Worm (Caenorhabditis elegans) whole organism, young adult: ENCODE measurements around the gene C07D10.5.

Experiments
- B0261.1 ChIP-seq: sonication (generic microtip); optimal IDR thresholded peaks from 2 replicates; lab custom pipeline; 2016; ENCODE audit warnings: mild to moderate bottlenecking, missing genetic modification characterization, moderate library complexity, missing compliant biosample characterization
- F10E7.11 ChIP-seq: sonication (generic microtip); optimal IDR thresholded peaks from 2 replicates; lab custom pipeline; 2017; ENCODE audit warnings: mild to moderate bottlenecking, missing genetic modification characterization, moderate library complexity, missing compliant biosample characterization
- F33H1.4 ChIP-seq: fragments of 200-800 bp; sonication (Bioruptor generic); IDR thresholded peaks from 2 replicates; pipeline ENCODE4 v1.3.6; 2022; ENCODE audit warnings: missing genetic modification reagents, missing genetic modification characterization, missing compliant biosample characterization
- F57C9.4 ChIP-seq: sonication (generic microtip); optimal IDR thresholded peaks from 2 replicates; lab custom pipeline; 2017; ENCODE audit warnings: mild to moderate bottlenecking, missing genetic modification characterization, missing compliant biosample characterization
- K11D2.4 ChIP-seq: fragments of 200-800 bp; sonication (Bioruptor generic); IDR thresholded peaks from 2 replicates; pipeline ENCODE4 v1.3.6; 2022; ENCODE audit warnings: missing genetic modification reagents, missing genetic modification characterization, missing compliant biosample characterization
- T07F8.4 ChIP-seq: sonication (generic microtip); optimal IDR thresholded peaks from 2 replicates; lab custom pipeline; 2016; ENCODE audit warnings: mild to moderate bottlenecking, missing genetic modification characterization, moderate library complexity, missing compliant biosample characterization
- T26A5.8 ChIP-seq: sonication (generic microtip); optimal IDR thresholded peaks from 2 replicates; lab custom pipeline; 2016; ENCODE audit warnings: missing genetic modification characterization, missing compliant biosample characterization
- Y53G8AR.9 ChIP-seq: fragments of 200-800 bp; sonication (Bioruptor generic); conservative IDR thresholded peaks from 2 replicates; pipeline ENCODE4 v1.3.6; 2022; ENCODE audit warnings: missing genetic modification reagents, missing genetic modification characterization, missing compliant biosample characterization
- ama-1 ChIP-seq, 3 experiments: fragments of 150-350 bp in 1 of 3; sonication (generic microtip) in 2 of 3; optimal IDR thresholded peaks; 2 replicates each; lab custom pipeline; 2014 to 2018; ENCODE audit warnings: missing biosample characterization in 2 of 3, missing genetic modification characterization in 2 of 3, missing genetic modification reagents in 2 of 3
- attf-5 ChIP-seq: fragments of 200-800 bp; sonication (Bioruptor generic); optimal IDR thresholded peaks from 2 replicates; lab custom pipeline; 2018; ENCODE audit warnings: mild to moderate bottlenecking, missing genetic modification characterization, missing compliant biosample characterization
- bed-2 ChIP-seq: fragments of 200-800 bp; sonication (Bioruptor generic); IDR thresholded peaks from 2 replicates; pipeline ENCODE4 v1.3.6; 2022; ENCODE audit warnings: missing genetic modification reagents, missing genetic modification characterization, missing compliant biosample characterization
- cebp-1 ChIP-seq, 2 experiments: fragments of 200-800 bp in 1 of 2; sonication (Bioruptor generic) in 1 of 2; sonication (generic microtip) in 1 of 2; IDR thresholded peaks in 1 of 2; optimal IDR thresholded peaks in 1 of 2; 2 replicates each; pipeline versions ENCODE4 v1.3.6 to Lab custom; 2017 to 2022; ENCODE audit warnings: missing compliant biosample characterization in 2 of 2, missing genetic modification characterization in 2 of 2, mild to moderate bottlenecking in 1 of 2, missing genetic modification reagents in 1 of 2, moderate library complexity in 1 of 2
- dpff-1 ChIP-seq: sonication (generic microtip); optimal IDR thresholded peaks from 2 replicates; lab custom pipeline; 2017; ENCODE audit warnings: mild to moderate bottlenecking, missing genetic modification characterization, missing compliant biosample characterization
- efl-1 ChIP-seq: fragments of 150-350 bp; optimal IDR thresholded peaks from 2 replicates; lab custom pipeline; 2014; ENCODE audit warnings: missing biosample characterization, missing genetic modification reagents, missing genetic modification characterization
- him-1 ChIP-seq: sonication (generic microtip); optimal IDR thresholded peaks from 2 replicates; lab custom pipeline; 2016; ENCODE audit warnings: missing genotype, missing genetic modification reagents, missing genetic modification characterization, missing compliant biosample characterization
- lin-35 ChIP-seq, 3 experiments: fragments of 150-350 bp in 2 of 3; sonication (generic microtip) in 1 of 3; optimal IDR thresholded peaks; 2 replicates each; lab custom pipeline; 2014 to 2018; ENCODE audit warnings: missing biosample characterization in 3 of 3, missing genetic modification characterization in 3 of 3, missing genetic modification reagents in 3 of 3
- lin-40 ChIP-seq: sonication (generic microtip); optimal IDR thresholded peaks from 2 replicates; lab custom pipeline; 2016; ENCODE audit warnings: missing genetic modification characterization, mild to moderate bottlenecking, missing compliant biosample characterization, missing genotype, missing genetic modification reagents
- lin-54 ChIP-seq: fragments of 200-800 bp; sonication (Bioruptor generic); optimal IDR thresholded peaks from 2 replicates; lab custom pipeline; 2018; ENCODE audit warnings: mild to moderate bottlenecking, missing genetic modification characterization, missing compliant biosample characterization
- lsy-27 ChIP-seq: sonication (generic microtip); optimal IDR thresholded peaks from 2 replicates; lab custom pipeline; 2017; ENCODE audit warnings: missing genetic modification characterization, mild to moderate bottlenecking, missing compliant biosample characterization, antibody characterized with exemption, missing genotype, borderline replicate concordance; ENCODE audit not compliant: insufficient read depth
- madf-10 ChIP-seq: sonication (generic microtip); optimal IDR thresholded peaks from 2 replicates; lab custom pipeline; 2016; ENCODE audit warnings: mild to moderate bottlenecking, missing genetic modification characterization, missing compliant biosample characterization
- madf-3 ChIP-seq: fragments of 200-800 bp; sonication (Bioruptor generic); IDR thresholded peaks from 2 replicates; pipeline ENCODE4 v1.3.6; 2022; ENCODE audit warnings: missing genetic modification reagents, missing genetic modification characterization, missing compliant biosample characterization
- madf-6 ChIP-seq: fragments of 200-800 bp; sonication (Bioruptor generic); IDR thresholded peaks from 2 replicates; pipeline ENCODE4 v1.3.6; 2022; ENCODE audit warnings: missing genetic modification reagents, missing genetic modification characterization, missing compliant biosample characterization
- mel-28 ChIP-seq: sonication (generic microtip); optimal IDR thresholded peaks from 2 replicates; lab custom pipeline; 2016; ENCODE audit warnings: borderline replicate concordance, mild to moderate bottlenecking, missing genetic modification characterization, missing compliant biosample characterization
- mxl-1 ChIP-seq: sonication (generic microtip); optimal IDR thresholded peaks from 2 replicates; lab custom pipeline; 2016; ENCODE audit warnings: missing genetic modification characterization, missing compliant biosample characterization
- nfya-1 ChIP-seq: sonication (generic microtip); optimal IDR thresholded peaks from 2 replicates; lab custom pipeline; 2017; ENCODE audit warnings: antibody characterized with exemption, missing compliant biosample characterization, missing genetic modification characterization, borderline replicate concordance; ENCODE audit not compliant: insufficient read depth
- nfya-2 ChIP-seq: fragments of 200-800 bp; sonication (Bioruptor generic); IDR thresholded peaks from 2 replicates; pipeline ENCODE4 v1.3.6; 2022; ENCODE audit warnings: missing genetic modification reagents, missing genetic modification characterization, missing compliant biosample characterization
- nhr-27 ChIP-seq: fragments of 200-800 bp; sonication (Bioruptor generic); optimal IDR thresholded peaks from 2 replicates; lab custom pipeline; 2018; ENCODE audit warnings: mild to moderate bottlenecking, missing genetic modification characterization, moderate library complexity, missing compliant biosample characterization
- pbrm-1 ChIP-seq: fragments of 200-800 bp; sonication (Bioruptor generic); IDR thresholded peaks from 2 replicates; pipeline ENCODE4 v1.3.6; 2022; ENCODE audit warnings: missing genetic modification reagents, missing genetic modification characterization, missing compliant biosample characterization
- rec-8 ChIP-seq, 2 experiments: sonication (generic microtip); optimal IDR thresholded peaks; 2 replicates each; lab custom pipeline; 2016; ENCODE audit warnings: mild to moderate bottlenecking in 2 of 2, missing genetic modification characterization in 2 of 2, missing genetic modification reagents in 2 of 2, missing genotype in 2 of 2, missing biosample characterization in 1 of 2, missing compliant biosample characterization in 1 of 2, moderate library complexity in 1 of 2
- sea-2 ChIP-seq: fragments of 200-800 bp; sonication (Bioruptor generic); IDR thresholded peaks from 2 replicates; pipeline ENCODE4 v1.3.6; 2022; ENCODE audit warnings: missing genetic modification characterization, missing compliant biosample characterization
- snpc-1.3 ChIP-seq: sonication (generic microtip); optimal IDR thresholded peaks from 2 replicates; lab custom pipeline; 2017; ENCODE audit warnings: missing genetic modification characterization, mild to moderate bottlenecking, missing compliant biosample characterization, antibody characterized with exemption, moderate library complexity, missing genotype, missing genetic modification reagents; ENCODE audit not compliant: insufficient read depth
- snpc-3.4 ChIP-seq: sonication (generic microtip); optimal IDR thresholded peaks from 2 replicates; lab custom pipeline; 2017; ENCODE audit warnings: missing genetic modification characterization, mild to moderate bottlenecking, missing compliant biosample characterization, antibody characterized with exemption, moderate library complexity, missing genotype, missing genetic modification reagents
- snpc-4 ChIP-seq, 5 experiments: fragments of 150-350 bp in 1 of 5; sonication (generic microtip) in 4 of 5; optimal IDR thresholded peaks; 2 replicates each; lab custom pipeline; 2014 to 2018; ENCODE audit warnings: missing genetic modification characterization in 5 of 5, missing biosample characterization in 3 of 5, antibody characterized with exemption in 2 of 5, mild to moderate bottlenecking in 2 of 5, missing compliant biosample characterization in 2 of 5, missing genotype in 2 of 5, moderate library complexity in 2 of 5, missing genetic modification reagents in 1 of 5
- somi-1 ChIP-seq: fragments of 200-800 bp; sonication (Bioruptor generic); optimal IDR thresholded peaks from 2 replicates; lab custom pipeline; 2018; ENCODE audit warnings: mild to moderate bottlenecking, missing genetic modification characterization, missing compliant biosample characterization
- sptf-2 ChIP-seq: fragments of 200-800 bp; sonication (Bioruptor generic); optimal IDR thresholded peaks from 2 replicates; lab custom pipeline; 2018; ENCODE audit warnings: mild to moderate bottlenecking, missing genetic modification characterization, missing compliant biosample characterization
- tbp1 ChIP-seq: fragments of 200-800 bp; sonication (Bioruptor generic); optimal IDR thresholded peaks from 2 replicates; lab custom pipeline; 2018; ENCODE audit warnings: mild to moderate bottlenecking, missing genetic modification characterization, missing compliant biosample characterization
- zfh-2 ChIP-seq: fragments of 200-800 bp; sonication (Bioruptor generic); conservative IDR thresholded peaks from 2 replicates; pipeline ENCODE4 v1.3.6; 2022; ENCODE audit warnings: missing genetic modification reagents, missing genetic modification characterization, missing compliant biosample characterization
- ztf-26 ChIP-seq: sonication (generic microtip); optimal IDR thresholded peaks from 2 replicates; lab custom pipeline; 2017; ENCODE audit warnings: missing genetic modification characterization, missing compliant biosample characterization

The C07D10.5 gene

ce11 chrII:7397273-7397840 lies 16.0 kb downstream of the C07D10.5 start:
- 0 out of 2 replicates have a peak, but pooled peaks have one; percentile 17 for TF ChIP-seq madf-6
- no peak for TF ChIP-seq pbrm-1 (GFP tag; lab: Robert Waterston, UW)
- no peak for TF ChIP-seq ama-1 (optimal IDR thresholded peaks at IDR 0.05; lab: Kevin White, UChicago)
- TF ChIP-seq ama-1 (GFP tag; optimal IDR thresholded peaks at IDR 0.05; lab: Kevin White, UChicago) = peak in 1 of 2 experiments; percentile 13
- peak; percentile 8 for TF ChIP-seq efl-1
- no peak for TF ChIP-seq snpc-4 (GFP tag; optimal IDR thresholded peaks at IDR 0.05; lab: Kevin White, UChicago)
- TF ChIP-seq snpc-4 (tag; optimal IDR thresholded peaks at IDR 0.05; lab: Kevin White, UChicago) = peak in 2 of 4 experiments; percentile 8 to 18
- no peak for TF ChIP-seq nhr-27
- no peak for TF ChIP-seq cebp-1 (GFP tag; IDR thresholded peaks at IDR 0.05; lab: Robert Waterston, UW)
- TF ChIP-seq cebp-1 (tag; optimal IDR thresholded peaks at IDR 0.05; lab: Kevin White, UChicago) = peak; percentile 29

ce11 chrII:7398712-7399111 lies 17.4 kb downstream of the C07D10.5 start, which contains the start of gene C07D10.1:
Gene C07D10.1, plus strand, starts transcription at chrII:7399012.
- no peak for TF ChIP-seq B0261.1
- TF ChIP-seq zfh-2 (GFP tag; lab: Robert Waterston, UW) = no peak
- no peak for TF ChIP-seq F33H1.4
- no peak for TF ChIP-seq Y53G8AR.9 (GFP tag; lab: Robert Waterston, UW)
- TF ChIP-seq T26A5.8 = no peak
- no peak for TF ChIP-seq T07F8.4 (tag; lab: Kevin White, UChicago)
- TF ChIP-seq dpff-1 = no peak
- TF ChIP-seq madf-3 (GFP tag; lab: Robert Waterston, UW) = no peak
- no peak for TF ChIP-seq somi-1 (GFP tag; lab: Kevin White, UChicago)
- no peak for TF ChIP-seq lin-35 (GFP tag; optimal IDR thresholded peaks at IDR 0.05; lab: Kevin White, UChicago)
- no peak for TF ChIP-seq sptf-2 (GFP tag; lab: Kevin White, UChicago)
- TF ChIP-seq sea-2 (GFP tag; lab: Robert Waterston, UW) = no peak
- no peak for TF ChIP-seq him-1 (tag; lab: Kevin White, UChicago)
- TF ChIP-seq madf-10 (tag; lab: Kevin White, UChicago) = no peak
- TF ChIP-seq lin-40 (tag; lab: Kevin White, UChicago) = no peak
- no peak for TF ChIP-seq snpc-3.4 (tag; lab: Kevin White, UChicago)
- TF ChIP-seq rec-8 (tag; optimal IDR thresholded peaks at IDR 0.05; lab: Kevin White, UChicago) = no peak

- TF ChIP-seq T26A5.8 (no peak), ztf-26 (tag; lab: Kevin White, UChicago) (no peak), F57C9.4 (no peak), nfya-1 (tag; lab: Kevin White, UChicago) (no peak), sptf-2 (GFP tag; lab: Kevin White, UChicago) (no peak), bed-2 (GFP tag; lab: Robert Waterston, UW) (no peak), lsy-27 (no peak), mxl-1 (tag; lab: Kevin White, UChicago) (no peak), tbp1 (GFP tag; lab: Kevin White, UChicago) (no peak), attf-5 (GFP tag; lab: Kevin White, UChicago) (no peak), T07F8.4 (tag; lab: Kevin White, UChicago) (no peak), lin-40 (tag; lab: Kevin White, UChicago) (no peak), lin-54 (GFP tag; lab: Kevin White, UChicago) (no peak), snpc-1.3 (tag; lab: Kevin White, UChicago) (no peak), mel-28 (tag; lab: Kevin White, UChicago) (no peak), nfya-2 (GFP tag; lab: Robert Waterston, UW) (no peak), K11D2.4 (no peak), F10E7.11 (tag; lab: Kevin White, UChicago) (no peak)
Observed at ce11 chrII:7402625-7403024, 21.3 kb downstream of the C07D10.5 start, which contains the start of gene nas-7. Gene nas-7, minus strand, starts transcription at chrII:7402725.
